Fruit fly (Drosophila melanogaster): Measurements from ENCODE around the gene CG7778.
A peak's percentile ranks its signal among the peaks of the same experiment; 100 is the strongest.

The CG7778 gene

DNA sequence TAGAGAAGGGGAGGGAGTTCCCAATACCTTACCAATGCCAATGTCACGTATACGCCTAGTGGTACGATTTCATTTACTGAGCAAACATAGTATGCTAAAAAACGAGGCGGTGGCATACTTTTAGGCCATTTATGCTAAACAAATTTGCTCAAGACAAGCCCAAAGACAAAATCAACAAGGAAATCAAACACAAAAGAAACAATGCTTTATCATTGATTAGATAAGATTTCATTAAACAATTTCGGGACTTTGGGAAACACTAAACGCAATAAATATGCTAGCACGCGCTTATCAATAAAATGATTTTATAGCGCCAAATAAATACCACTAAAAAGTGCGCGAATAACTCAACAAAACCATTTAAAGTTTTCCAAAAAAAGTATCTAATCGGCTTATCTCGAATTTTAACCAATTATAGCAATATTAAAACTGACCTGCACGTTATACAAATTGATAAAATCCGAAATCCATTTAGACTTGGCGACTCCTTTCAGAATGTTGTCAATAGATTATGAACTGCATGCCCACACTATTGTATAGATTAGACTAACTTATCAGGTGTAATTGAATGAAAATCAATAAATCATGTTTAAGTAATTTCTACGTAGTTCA, 4.2 kb downstream of the CG7778 start (continued):
- TF ChIP-seq CG8388 (GFP tag; optimal IDR thresholded peaks at IDR 0.05) (peak; percentile 8), nom (GFP tag; optimal IDR thresholded peaks at IDR 0.05) (no peak), CG17359 (tag; optimal IDR thresholded peaks at IDR 0.05) (peak; percentile 59), CG11695 (GFP tag; IDR thresholded peaks at IDR 0.05) (peak; percentile 7; the same call in 1 of the 3 replicates), ATbp (GFP tag; optimal IDR thresholded peaks at IDR 0.05) (peak; percentile 80), CG2678 (tag; optimal IDR thresholded peaks at IDR 0.05) (peak; percentile 68), Six4 (GFP tag; optimal IDR thresholded peaks at IDR 0.05) (no peak), gem (tag; optimal IDR thresholded peaks at IDR 0.05) (peak; percentile 50), Hand (GFP tag; optimal IDR thresholded peaks at IDR 0.05) (peak; percentile 52), CG17612 (GFP tag; IDR thresholded peaks at IDR 0.05) (no peak), CG4820 (GFP tag; optimal IDR thresholded peaks at IDR 0.05) (no peak), Oli (tag; optimal IDR thresholded peaks at IDR 0.05) (peak; percentile 8), Hr51 (GFP tag; optimal IDR thresholded peaks at IDR 0.05) (peak in 1 of 2 experiments; percentile 26), CG10321 (GFP tag; IDR thresholded peaks at IDR 0.05) (no peak), luna (GFP tag; optimal IDR thresholded peaks at IDR 0.05) (peak; percentile 35), unpg (GFP tag; optimal IDR thresholded peaks at IDR 0.05) (peak; percentile 46), Trl (optimal IDR thresholded peaks at IDR 0.05) (no peak), Trl (GFP tag; optimal IDR thresholded peaks at IDR 0.05) (peak; percentile 8), CG4404 (GFP tag; IDR thresholded peaks at IDR 0.05) (no peak), CG30020 (tag; optimal IDR thresholded peaks at IDR 0.05) (no peak), CG15514 (GFP tag; optimal IDR thresholded peaks at IDR 0.05) (peak; percentile 62), gcm (GFP tag; optimal IDR thresholded peaks at IDR 0.05) (peak; percentile 14), cad (GFP tag; optimal IDR thresholded peaks at IDR 0.05) (no peak), Dek (tag; optimal IDR thresholded peaks at IDR 0.05) (peak; percentile 41), CG13424 (tag; optimal IDR thresholded peaks at IDR 0.05) (peak; percentile 31), Abd-B (GFP tag; optimal IDR thresholded peaks at IDR 0.05) (no peak), sd (tag; optimal IDR thresholded peaks at IDR 0.05) (peak; percentile 95), so (GFP tag; IDR thresholded peaks at IDR 0.05) (0 out of 3 replicates have a peak, but pooled peaks have one; percentile 36), Fer1 (GFP tag; optimal IDR thresholded peaks at IDR 0.05) (peak; percentile 75), jing (GFP tag; optimal IDR thresholded peaks at IDR 0.05) (no peak), stc (GFP tag; IDR thresholded peaks at IDR 0.05) (no peak), CG12769 (tag; optimal IDR thresholded peaks at IDR 0.05) (peak; percentile 65), exex (tag; optimal IDR thresholded peaks at IDR 0.05) (peak; percentile 88), fd3F (GFP tag; optimal IDR thresholded peaks at IDR 0.05) (peak; percentile 28), rib (GFP tag; IDR thresholded peaks at IDR 0.05) (peak; percentile 33; the same call in 1 of the 2 replicates), CG18476 (GFP tag; optimal IDR thresholded peaks at IDR 0.05) (no peak), Neu2 (GFP tag; optimal IDR thresholded peaks at IDR 0.05; ENCODE audit: borderline replicate concordance) (no peak), Tbp (GFP tag; optimal IDR thresholded peaks at IDR 0.05) (no peak), pum (GFP tag; optimal IDR thresholded peaks at IDR 0.05) (no peak), CG31388 (GFP tag; optimal IDR thresholded peaks at IDR 0.05) (no peak), NK7.1 (GFP tag; optimal IDR thresholded peaks at IDR 0.05) (no peak), CG6813 (GFP tag; optimal IDR thresholded peaks at IDR 0.05) (peak; percentile 36), CG1602 (GFP tag; optimal IDR thresholded peaks at IDR 0.05) (no peak), C15 (GFP tag; IDR thresholded peaks at IDR 0.05) (no peak), CG3281 (GFP tag; optimal IDR thresholded peaks at IDR 0.05) (peak; percentile 60), Eip74EF (GFP tag; optimal IDR thresholded peaks at IDR 0.05) (peak in 1 of 2 experiments; percentile 23), caup (GFP tag; optimal IDR thresholded peaks at IDR 0.05; ENCODE audit: severe bottlenecking) (peak; percentile 54), CG17802 (tag; optimal IDR thresholded peaks at IDR 0.05) (no peak), Ada2b (GFP tag; IDR thresholded peaks at IDR 0.05) (peak; percentile 12; the same call in 1 of the 2 replicates)

Measured in whole organism, embryonic.